Fruit fly (Drosophila melanogaster) whole organism, embryonic: Measurements from ENCODE around the gene mRpL14.

Experiments
- Bdp1 ChIP-seq: fragments of 200-800 bp; sonication (Bioruptor generic); optimal IDR thresholded peaks from 3 replicates; lab custom pipeline; 2016; ENCODE audit warnings: missing biosample characterization, missing genetic modification characterization
- CG10565 ChIP-seq: fragments of 200-800 bp; sonication (Bioruptor generic); optimal IDR thresholded peaks from 3 replicates; lab custom pipeline; 2016; ENCODE audit warnings: missing biosample characterization, mild to moderate bottlenecking, missing genetic modification characterization
- CG11504 ChIP-seq: fragments of 200-800 bp; sonication (Bioruptor generic); optimal IDR thresholded peaks from 3 replicates; lab custom pipeline; 2019; ENCODE audit warnings: missing biosample characterization, mild to moderate bottlenecking, missing genetic modification characterization, moderate library complexity
- CG11696 ChIP-seq: fragments of 200-800 bp; sonication (Bioruptor generic); IDR thresholded peaks from 2 replicates; pipeline ENCODE4 v1.3.6; 2022; ENCODE audit warnings: missing biosample characterization, missing genetic modification characterization
- CG12071 ChIP-seq: fragments of 200-800 bp; sonication (Bioruptor generic); optimal IDR thresholded peaks from 3 replicates; lab custom pipeline; 2018; ENCODE audit warnings: missing biosample characterization, mild to moderate bottlenecking, missing genetic modification characterization
- CG12299 ChIP-seq: fragments of 200-800 bp; sonication (Bioruptor generic); optimal IDR thresholded peaks from 2 replicates; lab custom pipeline; 2018; ENCODE audit warnings: missing biosample characterization, mild to moderate bottlenecking, missing genetic modification characterization
- CG12659 ChIP-seq: fragments of 200-800 bp; sonication (Bioruptor generic); optimal IDR thresholded peaks from 3 replicates; lab custom pipeline; 2017; ENCODE audit warnings: mild to moderate bottlenecking, missing biosample characterization, missing genetic modification reagents, missing genetic modification characterization
- CG12769 ChIP-seq: fragments of 200-800 bp; sonication (Bioruptor generic); optimal IDR thresholded peaks from 2 replicates; lab custom pipeline; 2019; ENCODE audit warnings: missing biosample characterization, mild to moderate bottlenecking, missing genetic modification characterization, moderate library complexity
- CG13123 ChIP-seq: fragments of 200-800 bp; sonication (Bioruptor generic); optimal IDR thresholded peaks from 2 replicates; lab custom pipeline; 2016; ENCODE audit warnings: missing biosample characterization, missing genetic modification characterization
- CG13424 ChIP-seq: fragments of 200-800 bp; sonication (Bioruptor generic); optimal IDR thresholded peaks from 2 replicates; lab custom pipeline; 2019; ENCODE audit warnings: missing biosample characterization, mild to moderate bottlenecking, missing genetic modification characterization, moderate library complexity
- CG14050 ChIP-seq: fragments of 200-800 bp; sonication (Bioruptor generic); IDR thresholded peaks from 3 replicates; pipeline ENCODE4 v1.3.6; 2022; ENCODE audit warnings: missing biosample characterization, missing genetic modification characterization
- CG15514 ChIP-seq: fragments of 200-800 bp; sonication (Bioruptor generic); optimal IDR thresholded peaks from 3 replicates; lab custom pipeline; 2017; ENCODE audit warnings: missing biosample characterization, missing genetic modification characterization, mild to moderate bottlenecking, moderate library complexity, missing genetic modification reagents
- CG15696 ChIP-seq: fragments of 200-800 bp; sonication (Bioruptor generic); optimal IDR thresholded peaks from 2 replicates; lab custom pipeline; 2019; ENCODE audit warnings: missing biosample characterization, mild to moderate bottlenecking, missing genetic modification characterization, moderate library complexity
- CG1647 ChIP-seq: fragments of 200-800 bp; sonication (Bioruptor generic); optimal IDR thresholded peaks from 3 replicates; lab custom pipeline; 2016; ENCODE audit warnings: missing biosample characterization, missing genetic modification characterization
- CG16779 ChIP-seq: fragments of 200-800 bp; sonication (Bioruptor generic); IDR thresholded peaks from 2 replicates; pipeline ENCODE4 v1.3.6; 2022; ENCODE audit warnings: missing biosample characterization, missing genetic modification characterization
- CG17359 ChIP-seq: fragments of 200-800 bp; sonication (Bioruptor generic); optimal IDR thresholded peaks from 3 replicates; lab custom pipeline; 2018; ENCODE audit warnings: missing biosample characterization, mild to moderate bottlenecking, missing genetic modification characterization, moderate library complexity
- CG18764 ChIP-seq: fragments of 200-800 bp; sonication (Bioruptor generic); optimal IDR thresholded peaks from 3 replicates; lab custom pipeline; 2016; ENCODE audit warnings: missing biosample characterization, missing genetic modification characterization
- CG2116 ChIP-seq: fragments of 200-800 bp; sonication (Bioruptor generic); optimal IDR thresholded peaks from 3 replicates; lab custom pipeline; 2018; ENCODE audit warnings: missing biosample characterization, mild to moderate bottlenecking, missing genetic modification characterization
- CG2199 ChIP-seq: fragments of 200-800 bp; sonication (Bioruptor generic); IDR thresholded peaks from 3 replicates; pipeline ENCODE4 v1.3.6; 2022; ENCODE audit warnings: missing biosample characterization, missing genetic modification characterization
- CG30020 ChIP-seq: fragments of 200-800 bp; optimal IDR thresholded peaks from 2 replicates; lab custom pipeline; 2019; ENCODE audit warnings: missing biosample characterization, mild to moderate bottlenecking, missing genetic modification characterization, moderate library complexity
- CG34376 ChIP-seq: fragments of 200-800 bp; sonication (Bioruptor generic); optimal IDR thresholded peaks from 2 replicates; lab custom pipeline; 2018; ENCODE audit warnings: missing biosample characterization, mild to moderate bottlenecking, missing genetic modification characterization
- CG34422 ChIP-seq: fragments of 200-800 bp; sonication (Bioruptor generic); IDR thresholded peaks from 3 replicates; pipeline ENCODE4 v1.3.6; 2022; ENCODE audit warnings: missing biosample characterization, missing genetic modification characterization
- CG4282 ChIP-seq: fragments of 200-800 bp; sonication (Bioruptor generic); optimal IDR thresholded peaks from 2 replicates; lab custom pipeline; 2016; ENCODE audit warnings: missing biosample characterization, missing genetic modification characterization
- CG4854 ChIP-seq: fragments of 200-800 bp; sonication (Bioruptor generic); optimal IDR thresholded peaks from 2 replicates; lab custom pipeline; 2016; ENCODE audit warnings: missing biosample characterization, missing genetic modification characterization, inconsistent platforms
- CG5953 ChIP-seq: fragments of 200-800 bp; sonication (Bioruptor generic); IDR thresholded peaks from 2 replicates; pipeline ENCODE4 v1.3.6; 2022; ENCODE audit warnings: missing biosample characterization, missing genetic modification characterization
- CG7271 ChIP-seq: fragments of 200-800 bp; sonication (Bioruptor generic); optimal IDR thresholded peaks from 2 replicates; lab custom pipeline; 2018; ENCODE audit warnings: missing biosample characterization, mild to moderate bottlenecking, missing genetic modification characterization, moderate library complexity
- CHES-1-like ChIP-seq: fragments of 200-800 bp; sonication (Bioruptor generic); optimal IDR thresholded peaks from 2 replicates; lab custom pipeline; 2016; ENCODE audit warnings: missing biosample characterization, missing genetic modification characterization
- Dek ChIP-seq: fragments of 200-800 bp; sonication (Bioruptor generic); optimal IDR thresholded peaks from 3 replicates; lab custom pipeline; 2019; ENCODE audit warnings: missing biosample characterization, mild to moderate bottlenecking, missing genetic modification characterization, moderate library complexity
- Ets97D ChIP-seq: fragments of 200-800 bp; sonication (Bioruptor generic); optimal IDR thresholded peaks from 3 replicates; lab custom pipeline; 2016; ENCODE audit warnings: missing biosample characterization, missing genetic modification characterization
- HLH4C ChIP-seq: fragments of 200-800 bp; sonication (Bioruptor generic); IDR thresholded peaks from 3 replicates; pipeline ENCODE4 v1.3.6; 2022; ENCODE audit warnings: missing biosample characterization, missing genetic modification characterization; ENCODE audit not compliant: partially characterized antibody
- PHDP ChIP-seq: fragments of 200-800 bp; sonication (Bioruptor generic); optimal IDR thresholded peaks from 3 replicates; lab custom pipeline; 2018; ENCODE audit warnings: missing biosample characterization, mild to moderate bottlenecking, missing genetic modification characterization, moderate library complexity
- Rx ChIP-seq: fragments of 200-800 bp; sonication (Bioruptor generic); IDR thresholded peaks from 2 replicates; pipeline ENCODE4 v1.3.6; 2022; ENCODE audit warnings: missing biosample characterization, missing genetic modification characterization
- Sox100B ChIP-seq: fragments of 200-800 bp; sonication (Bioruptor generic); optimal IDR thresholded peaks from 3 replicates; lab custom pipeline; 2018; ENCODE audit warnings: missing biosample characterization, mild to moderate bottlenecking, missing genetic modification characterization
- Sox102F ChIP-seq: fragments of 200-800 bp; sonication (Bioruptor generic); optimal IDR thresholded peaks from 2 replicates; lab custom pipeline; 2018; ENCODE audit warnings: missing biosample characterization, mild to moderate bottlenecking, missing genetic modification characterization, moderate library complexity
- Usf ChIP-seq: fragments of 200-800 bp; sonication (Bioruptor generic); optimal IDR thresholded peaks from 2 replicates; lab custom pipeline; 2017; ENCODE audit warnings: missing genotype, missing biosample characterization, missing genetic modification characterization
- Xbp1 ChIP-seq: fragments of 200-800 bp; sonication (Bioruptor generic); optimal IDR thresholded peaks from 3 replicates; lab custom pipeline; 2016; ENCODE audit warnings: missing biosample characterization, mild to moderate bottlenecking, missing genetic modification characterization
- al ChIP-seq: fragments of 200-800 bp; sonication (Bioruptor generic); IDR thresholded peaks from 2 replicates; pipeline ENCODE4 v1.3.6; 2022; ENCODE audit warnings: missing biosample characterization, missing genetic modification characterization
- crc ChIP-seq: fragments of 200-800 bp; sonication (Bioruptor generic); optimal IDR thresholded peaks from 2 replicates; lab custom pipeline; 2016; ENCODE audit warnings: missing biosample characterization, missing genetic modification characterization
- croc ChIP-seq: fragments of 200-800 bp; sonication (Bioruptor generic); conservative IDR thresholded peaks from 3 replicates; pipeline ENCODE4 v1.3.6; 2022; ENCODE audit warnings: missing biosample characterization, missing genetic modification characterization
- dimm ChIP-seq: fragments of 200-800 bp; sonication (Bioruptor generic); IDR thresholded peaks from 2 replicates; pipeline ENCODE4 v1.3.6; 2022; ENCODE audit warnings: missing biosample characterization, missing genetic modification characterization
- gce ChIP-seq: fragments of 200-800 bp; sonication (Bioruptor generic); IDR thresholded peaks from 3 replicates; pipeline ENCODE4 v1.3.6; 2022; ENCODE audit warnings: missing biosample characterization, missing genetic modification characterization
- grau ChIP-seq: fragments of 200-800 bp; optimal IDR thresholded peaks from 3 replicates; lab custom pipeline; 2019; ENCODE audit warnings: missing biosample characterization, mild to moderate bottlenecking, missing genetic modification characterization, moderate library complexity
- insv ChIP-seq, 2 experiments: fragments of 200-800 bp; sonication (Bioruptor generic); optimal IDR thresholded peaks; 3 replicates each; lab custom pipeline; 2016 to 2018; ENCODE audit warnings: missing biosample characterization in 2 of 2, missing genetic modification characterization in 2 of 2
- kah ChIP-seq: fragments of 200-800 bp; sonication (Bioruptor generic); optimal IDR thresholded peaks from 2 replicates; lab custom pipeline; 2018; ENCODE audit warnings: missing biosample characterization, mild to moderate bottlenecking, missing genetic modification characterization
- maf-S ChIP-seq: fragments of 200-800 bp; sonication (Bioruptor generic); optimal IDR thresholded peaks from 2 replicates; lab custom pipeline; 2016; ENCODE audit warnings: missing biosample characterization, missing genetic modification characterization
- org-1 ChIP-seq: fragments of 200-800 bp; sonication (Bioruptor generic); optimal IDR thresholded peaks from 2 replicates; lab custom pipeline; 2017; ENCODE audit warnings: missing biosample characterization, missing genetic modification characterization
- pho ChIP-seq: fragments of 200-800 bp; sonication (Bioruptor generic); optimal IDR thresholded peaks from 2 replicates; lab custom pipeline; 2016; ENCODE audit warnings: missing biosample characterization, missing genetic modification characterization
- pros ChIP-seq: fragments of 200-800 bp; sonication (Bioruptor generic); optimal IDR thresholded peaks from 3 replicates; lab custom pipeline; 2019; ENCODE audit warnings: missing biosample characterization, mild to moderate bottlenecking, missing genetic modification characterization, moderate library complexity
- sima ChIP-seq: fragments of 200-800 bp; sonication (Bioruptor generic); optimal IDR thresholded peaks from 2 replicates; lab custom pipeline; 2016; ENCODE audit warnings: missing biosample characterization, missing genetic modification characterization

mRpL14 gene

DNA sequence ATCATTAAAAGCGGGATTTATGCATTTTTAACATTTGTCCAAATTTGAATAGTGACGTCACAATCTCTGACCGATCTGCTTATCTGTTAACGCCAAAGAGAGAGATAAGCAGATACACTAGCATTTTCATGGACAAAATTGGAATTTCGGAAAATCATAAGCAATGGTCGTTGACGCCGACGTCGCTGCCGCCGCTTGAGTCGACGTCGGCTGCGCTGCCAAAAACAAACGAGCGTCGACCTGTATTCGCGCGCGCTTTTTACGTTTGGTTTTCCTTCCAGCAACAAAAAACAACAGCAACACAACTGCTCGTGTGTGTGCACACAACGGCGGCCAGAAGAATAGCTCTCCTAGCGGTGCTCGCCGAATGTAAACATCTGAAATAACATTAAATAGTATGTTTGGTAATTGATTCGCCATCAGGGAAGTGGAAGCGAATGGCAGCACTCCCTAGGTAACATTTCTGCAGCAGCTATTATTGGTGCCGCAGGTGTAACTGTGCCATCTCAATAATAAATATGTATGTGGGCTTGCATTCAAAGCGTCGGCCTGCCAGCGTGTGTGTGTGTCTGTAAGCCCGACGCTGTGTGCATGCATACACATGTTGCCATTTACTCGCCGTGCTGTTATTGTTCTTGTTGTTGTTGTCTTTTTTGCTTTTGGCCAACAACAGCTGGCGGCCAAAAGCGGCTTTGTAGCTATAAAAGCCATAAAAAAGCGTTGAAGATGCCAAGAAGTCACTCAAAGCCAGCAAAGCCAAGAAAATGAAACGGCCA is 44.0 kb downstream of the mRpL14 start (continued):
- TF ChIP-seq CG15696 = peak; percentile 59
- TF ChIP-seq CG11504 (tag; lab: Kevin White, UChicago) = peak; percentile 96
- TF ChIP-seq croc (GFP tag; lab: Robert Waterston, UW) = peak; percentile 94
- peak; percentile 88 for TF ChIP-seq CG16779 (GFP tag; lab: Robert Waterston, UW)
- TF ChIP-seq CG12659 (GFP tag; lab: Kevin White, UChicago) = peak; percentile 97
- TF ChIP-seq org-1 (GFP tag; lab: Kevin White, UChicago) = peak; percentile 97
- peak; percentile 98 for TF ChIP-seq CG2199 (GFP tag; lab: Robert Waterston, UW)
- peak; percentile 98 for TF ChIP-seq CG14050 (GFP tag; lab: Robert Waterston, UW)
- peak; percentile 97 for TF ChIP-seq Dek (tag; lab: Kevin White, UChicago)
- TF ChIP-seq Usf = peak; percentile 90
- TF ChIP-seq CG11696 = peak; percentile 99
- peak; percentile 89 for TF ChIP-seq Bdp1 (GFP tag; lab: Kevin White, UChicago)
- TF ChIP-seq PHDP = peak; percentile 95
- TF ChIP-seq HLH4C (GFP tag; lab: Robert Waterston, UW) = no peak
- peak; percentile 94 for TF ChIP-seq CHES-1-like
- TF ChIP-seq CG12769 = peak; percentile 99
- TF ChIP-seq CG17359 = peak; percentile 97
- TF ChIP-seq Rx (GFP tag; lab: Robert Waterston, UW) = peak; percentile 97
- TF ChIP-seq CG13424 = peak; percentile 93
- TF ChIP-seq Sox102F = peak; percentile 97
- TF ChIP-seq CG12071 (GFP tag; lab: Kevin White, UChicago) = peak; percentile 97
- TF ChIP-seq CG7271 (tag; lab: Kevin White, UChicago) = peak; percentile 11
- TF ChIP-seq grau (tag; lab: Kevin White, UChicago) = peak; percentile 94
- peak; percentile 96 for TF ChIP-seq dimm (GFP tag; lab: Robert Waterston, UW)
- peak; percentile 62 for TF ChIP-seq CG10565 (GFP tag; lab: Kevin White, UChicago)
- TF ChIP-seq CG4854 = peak; percentile 88
- TF ChIP-seq Ets97D (GFP tag; lab: Kevin White, UChicago) = peak; percentile 67
- peak; percentile 27 for TF ChIP-seq CG34376 (GFP tag; lab: Kevin White, UChicago)
- TF ChIP-seq sima (GFP tag; lab: Kevin White, UChicago) = peak; percentile 70
- peak; percentile 61 for TF ChIP-seq CG30020 (tag; lab: Kevin White, UChicago)
- TF ChIP-seq CG12299 (tag; lab: Kevin White, UChicago) = peak; percentile 89
- peak; percentile 91 for TF ChIP-seq al (GFP tag; lab: Robert Waterston, UW)
- peak; percentile 78 for TF ChIP-seq CG18764 (GFP tag; lab: Kevin White, UChicago)
- TF ChIP-seq pho (GFP tag; lab: Kevin White, UChicago) = peak; percentile 86
- TF ChIP-seq gce (GFP tag; lab: Robert Waterston, UW) = peak; percentile 97
- TF ChIP-seq CG4282 (GFP tag; lab: Kevin White, UChicago) = peak; percentile 84
- peak; percentile 87 for TF ChIP-seq CG15514 (GFP tag; lab: Kevin White, UChicago)
- peak; percentile 76 for TF ChIP-seq crc
- TF ChIP-seq insv (GFP tag; optimal IDR thresholded peaks at IDR 0.05; lab: Kevin White, UChicago) = peak in 1 of 2 experiments; percentile 45
- TF ChIP-seq Xbp1 (GFP tag; lab: Kevin White, UChicago) = peak; percentile 94
- TF ChIP-seq CG13123 = peak; percentile 70
- peak; percentile 58 for TF ChIP-seq pros (GFP tag; lab: Kevin White, UChicago)
- TF ChIP-seq Sox100B = peak; percentile 95
- peak; percentile 87 for TF ChIP-seq kah (GFP tag; lab: Kevin White, UChicago)
- TF ChIP-seq CG1647 (GFP tag; lab: Kevin White, UChicago) = peak; percentile 83
- peak; percentile 98 for TF ChIP-seq CG34422 (GFP tag; lab: Robert Waterston, UW)
- TF ChIP-seq CG5953 (GFP tag; lab: Robert Waterston, UW) = peak; percentile 98
- TF ChIP-seq maf-S (GFP tag; lab: Kevin White, UChicago) = peak; percentile 91
- TF ChIP-seq CG2116 (GFP tag; lab: Kevin White, UChicago) = peak; percentile 72
